Worm (Caenorhabditis elegans) whole organism, L1 larva: ENCODE data around the gene fbxb-114.

Source experiments
- C04F5.9 ChIP-seq: sonication (generic microtip); optimal IDR thresholded peaks from 2 replicates; lab custom pipeline; 2016; ENCODE audit warnings: missing genetic modification characterization, missing compliant biosample characterization
- C16A3.4 ChIP-seq: fragments of 150-350 bp; optimal IDR thresholded peaks from 2 replicates; lab custom pipeline; 2014; ENCODE audit warnings: missing biosample characterization, missing genetic modification characterization
- F16B12.6 ChIP-seq: fragments of 150-350 bp; optimal IDR thresholded peaks from 2 replicates; lab custom pipeline; 2014; ENCODE audit warnings: missing biosample characterization, missing genetic modification characterization
- aha-1 ChIP-seq: fragments of 150-350 bp; optimal IDR thresholded peaks from 2 replicates; lab custom pipeline; 2014; ENCODE audit warnings: missing biosample characterization, missing genetic modification characterization
- alr-1 ChIP-seq: fragments of 200-800 bp; sonication (Bioruptor generic); optimal IDR thresholded peaks from 2 replicates; lab custom pipeline; 2018; ENCODE audit warnings: borderline replicate concordance, mild to moderate bottlenecking, missing genetic modification characterization, missing compliant biosample characterization
- aly-2 ChIP-seq: fragments of 150-350 bp; optimal IDR thresholded peaks from 2 replicates; lab custom pipeline; 2014; ENCODE audit warnings: missing biosample characterization, missing genetic modification characterization
- ama-1 ChIP-seq: fragments of 150-350 bp; optimal IDR thresholded peaks from 2 replicates; lab custom pipeline; 2014
- ceh-63 ChIP-seq: fragments of 200-800 bp; sonication (Bioruptor generic); optimal IDR thresholded peaks from 2 replicates; lab custom pipeline; 2018; ENCODE audit warnings: mild to moderate bottlenecking, missing genetic modification characterization, missing compliant biosample characterization
- ceh-8 ChIP-seq: fragments of 200-800 bp; sonication (Bioruptor generic); optimal IDR thresholded peaks from 2 replicates; lab custom pipeline; 2018; ENCODE audit warnings: mild to moderate bottlenecking, missing genetic modification characterization, moderate library complexity, missing compliant biosample characterization
- ceh-82 ChIP-seq, 3 experiments: fragments of 150-350 bp in 1 of 3; sonication (generic microtip) in 2 of 3; optimal IDR thresholded peaks; 2 replicates each; lab custom pipeline; 2014 to 2017; ENCODE audit warnings: missing biosample characterization in 3 of 3, missing genetic modification characterization in 3 of 3
- dsc-1 ChIP-seq: sonication (generic microtip); optimal IDR thresholded peaks from 2 replicates; lab custom pipeline; 2016; ENCODE audit warnings: mild to moderate bottlenecking, missing genetic modification characterization, missing compliant biosample characterization
- efl-1 ChIP-seq, 4 experiments: fragments of 150-350 bp; optimal IDR thresholded peaks in 3 of 4; peaks in 1 of 4; 1 replicate in 1 of 4; 2 replicates in 3 of 4; lab custom pipeline; 2014; ENCODE audit warnings: missing biosample characterization in 2 of 4, missing genetic modification characterization in 2 of 4, missing genetic modification reagents in 2 of 4
- egl-13 ChIP-seq: sonication (generic microtip); optimal IDR thresholded peaks from 2 replicates; lab custom pipeline; 2016; ENCODE audit warnings: missing genotype, missing genetic modification reagents, missing genetic modification characterization, missing compliant biosample characterization
- egl-27 ChIP-seq, 2 experiments: fragments of 150-350 bp in 1 of 2; sonication (generic microtip); optimal IDR thresholded peaks; 3 replicates each; lab custom pipeline; 2017 to 2018; ENCODE audit warnings: missing biosample characterization in 2 of 2, missing genetic modification characterization in 2 of 2, missing genetic modification reagents in 2 of 2
- grh-1 ChIP-seq: fragments of 200-800 bp; sonication (Bioruptor generic); IDR thresholded peaks from 2 replicates; pipeline ENCODE4 v1.3.6; 2022; ENCODE audit warnings: missing genetic modification reagents, missing genetic modification characterization, missing compliant biosample characterization
- hlh-17 ChIP-seq: fragments of 200-800 bp; sonication (Bioruptor generic); optimal IDR thresholded peaks from 2 replicates; lab custom pipeline; 2018; ENCODE audit warnings: missing genetic modification characterization, mild to moderate bottlenecking, missing compliant biosample characterization, moderate library complexity, borderline replicate concordance
- jun-1 ChIP-seq: fragments of 150-350 bp; optimal IDR thresholded peaks from 2 replicates; lab custom pipeline; 2014; ENCODE audit warnings: missing biosample characterization, missing genetic modification reagents, missing genetic modification characterization
- lin-14 ChIP-seq: fragments of 200-800 bp; sonication (Bioruptor generic); optimal IDR thresholded peaks from 2 replicates; lab custom pipeline; 2018; ENCODE audit warnings: mild to moderate bottlenecking, missing genetic modification characterization, moderate library complexity, missing compliant biosample characterization
- lir-3 ChIP-seq: sonication (generic microtip); optimal IDR thresholded peaks from 2 replicates; lab custom pipeline; 2016; ENCODE audit warnings: mild to moderate bottlenecking, missing genetic modification characterization, moderate library complexity, missing compliant biosample characterization; ENCODE audit not compliant: poor library complexity
- lsy-2 ChIP-seq, 2 experiments: fragments of 150-350 bp; optimal IDR thresholded peaks; 2 replicates each; lab custom pipeline; 2014; ENCODE audit warnings: missing biosample characterization in 2 of 2, missing genetic modification characterization in 2 of 2
- mab-9 ChIP-seq: fragments of 200-800 bp; sonication (Bioruptor generic); IDR thresholded peaks from 2 replicates; pipeline ENCODE4 v1.3.6; 2022; ENCODE audit warnings: missing genetic modification reagents, missing genetic modification characterization, missing compliant biosample characterization
- mef-2 ChIP-seq: fragments of 150-350 bp; optimal IDR thresholded peaks from 2 replicates; lab custom pipeline; 2014; ENCODE audit warnings: missing biosample characterization, missing genetic modification characterization
- mep-1 ChIP-seq: fragments of 150-350 bp; optimal IDR thresholded peaks from 2 replicates; lab custom pipeline; 2014; ENCODE audit warnings: missing biosample characterization, missing genetic modification characterization
- nhr-237 ChIP-seq: fragments of 150-350 bp; optimal IDR thresholded peaks from 2 replicates; lab custom pipeline; 2014; ENCODE audit warnings: missing biosample characterization, missing genetic modification characterization
- nhr-47 ChIP-seq: sonication (generic microtip); optimal IDR thresholded peaks from 2 replicates; lab custom pipeline; 2016; ENCODE audit warnings: mild to moderate bottlenecking, missing genetic modification characterization, moderate library complexity, missing compliant biosample characterization
- nhr-77 ChIP-seq: fragments of 150-350 bp; optimal IDR thresholded peaks from 2 replicates; lab custom pipeline; 2014; ENCODE audit warnings: missing biosample characterization, missing genetic modification characterization
- nhr-84 ChIP-seq: sonication (generic microtip); optimal IDR thresholded peaks from 2 replicates; lab custom pipeline; 2017; ENCODE audit warnings: missing biosample characterization, missing genetic modification characterization
- nhr-85 ChIP-seq: sonication (generic microtip); peaks from one replicate; lab custom pipeline; 2016; ENCODE audit warnings: missing genetic modification characterization, inconsistent platforms, missing compliant biosample characterization
- nhr-90 ChIP-seq: sonication (generic microtip); optimal IDR thresholded peaks from 2 replicates; lab custom pipeline; 2016; ENCODE audit warnings: mild to moderate bottlenecking, missing genetic modification characterization, missing compliant biosample characterization; ENCODE audit not compliant: poor library complexity
- pag-3 ChIP-seq: sonication (generic microtip); optimal IDR thresholded peaks from 2 replicates; lab custom pipeline; 2017; ENCODE audit warnings: missing genetic modification characterization, mild to moderate bottlenecking, missing compliant biosample characterization, antibody characterized with exemption, borderline replicate concordance; ENCODE audit not compliant: insufficient read depth
- snu-23 ChIP-seq: sonication (generic microtip); optimal IDR thresholded peaks from 2 replicates; lab custom pipeline; 2016; ENCODE audit warnings: missing genetic modification characterization, missing compliant biosample characterization
- sox-4 ChIP-seq: sonication (generic microtip); optimal IDR thresholded peaks from 2 replicates; lab custom pipeline; 2016; ENCODE audit warnings: missing genetic modification characterization, missing compliant biosample characterization
- sptf-1 ChIP-seq: fragments of 150-350 bp; optimal IDR thresholded peaks from 2 replicates; lab custom pipeline; 2014; ENCODE audit warnings: missing biosample characterization, missing genetic modification characterization
- tbx-2 ChIP-seq: sonication (generic microtip); optimal IDR thresholded peaks from 2 replicates; lab custom pipeline; 2016; ENCODE audit warnings: missing genetic modification characterization, missing compliant biosample characterization
- unc-62 ChIP-seq: fragments of 150-350 bp; optimal IDR thresholded peaks from 2 replicates; lab custom pipeline; 2014; ENCODE audit warnings: missing biosample characterization, missing genetic modification reagents, missing genetic modification characterization
- unc-98 ChIP-seq: fragments of 200-800 bp; sonication (Bioruptor generic); IDR thresholded peaks from 2 replicates; pipeline ENCODE4 v1.3.6; 2022; ENCODE audit warnings: missing genetic modification characterization, missing compliant biosample characterization
- zip-4 ChIP-seq: fragments of 200-800 bp; sonication (Bioruptor generic); optimal IDR thresholded peaks from 2 replicates; lab custom pipeline; 2018; ENCODE audit warnings: mild to moderate bottlenecking, missing genetic modification characterization, moderate library complexity, missing compliant biosample characterization
- ztf-11 ChIP-seq, 2 experiments: sonication (generic microtip); optimal IDR thresholded peaks; 2 replicates each; lab custom pipeline; 2016 to 2017; ENCODE audit warnings: missing genetic modification characterization in 2 of 2, missing biosample characterization in 1 of 2, missing compliant biosample characterization in 1 of 2
- ztf-4 ChIP-seq: fragments of 150-350 bp; optimal IDR thresholded peaks from 2 replicates; lab custom pipeline; 2014; ENCODE audit warnings: missing biosample characterization, missing genetic modification characterization

The fbxb-114 gene

DNA sequence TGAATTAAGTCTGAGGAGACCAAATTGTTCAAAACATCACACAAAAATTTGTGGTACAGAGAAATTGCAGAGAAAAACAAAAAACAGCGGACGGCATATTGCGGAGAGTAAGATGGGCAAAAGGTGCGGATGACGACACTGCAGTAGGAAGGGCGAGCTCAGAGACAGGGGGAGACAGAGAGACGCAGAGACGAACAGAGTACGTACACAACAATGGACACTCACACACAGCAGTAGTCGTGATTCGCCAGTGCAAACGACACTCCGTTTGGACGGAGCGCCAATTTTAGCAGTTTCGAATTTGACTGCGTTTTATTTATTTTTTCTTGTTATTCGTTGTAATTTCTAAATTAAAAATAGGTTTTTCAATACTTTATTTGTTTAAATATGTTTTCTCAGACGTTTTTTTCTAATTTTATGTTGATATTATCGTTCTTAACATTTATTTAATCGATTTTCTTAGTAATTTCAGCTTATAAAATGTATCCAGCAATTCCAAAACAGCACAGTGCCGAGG, 49.1 kb upstream of the fbxb-114 start, which contains the start of gene T20F7.1 (continued):
- TF ChIP-seq ceh-82 (tag; optimal IDR thresholded peaks at IDR 0.05; lab: Kevin White, UChicago) (peak; percentile 37 to 80 (median 56)), ceh-63 (GFP tag; lab: Kevin White, UChicago) (no peak), nhr-77 (no peak), zip-4 (GFP tag; lab: Kevin White, UChicago) (no peak), dsc-1 (peak; percentile 53), hlh-17 (GFP tag; lab: Kevin White, UChicago) (no peak), ama-1 (lab: Kevin White, UChicago) (no peak), tbx-2 (tag; lab: Kevin White, UChicago) (peak; percentile 73), mep-1 (tag; lab: Kevin White, UChicago) (peak; percentile 53), efl-1 (optimal IDR thresholded peaks at IDR 0.05; lab: Kevin White, UChicago) (peak; percentile 50 to 61), efl-1 (GFP tag; optimal IDR thresholded peaks at IDR 0.05 in 1 of 2; lab: Kevin White, UChicago) (peak; percentile 30 to 94), ceh-8 (GFP tag; lab: Kevin White, UChicago) (no peak), jun-1 (tag; lab: Kevin White, UChicago) (peak; percentile 16), alr-1 (tag; lab: Kevin White, UChicago) (no peak), pag-3 (tag; lab: Kevin White, UChicago) (peak; percentile 74), lin-14 (GFP tag; lab: Kevin White, UChicago) (peak; percentile 91), egl-27 (tag; optimal IDR thresholded peaks at IDR 0.05; lab: Kevin White, UChicago) (peak in 1 of 2 experiments; percentile 24), unc-62 (GFP tag; lab: Kevin White, UChicago) (no peak), ztf-4 (tag; lab: Kevin White, UChicago) (peak; percentile 4), ztf-11 (tag; optimal IDR thresholded peaks at IDR 0.05; lab: Kevin White, UChicago) (peak in 1 of 2 experiments; percentile 21), sptf-1 (tag; lab: Kevin White, UChicago) (no peak), sox-4 (tag; lab: Kevin White, UChicago) (no peak), nhr-85 (peak; percentile 48), mab-9 (GFP tag; lab: Robert Waterston, UW) (no peak), mef-2 (tag; lab: Kevin White, UChicago) (no peak), C16A3.4 (peak; percentile 70), lsy-2 (tag; optimal IDR thresholded peaks at IDR 0.05; lab: Kevin White, UChicago) (peak; percentile 55 to 77), grh-1 (no peak), nhr-90 (tag; lab: Kevin White, UChicago) (peak; percentile 68), F16B12.6 (tag; lab: Kevin White, UChicago) (no peak), nhr-84 (no peak)
- TF ChIP-seq, all 84 proteins: peak for 40

DNA sequence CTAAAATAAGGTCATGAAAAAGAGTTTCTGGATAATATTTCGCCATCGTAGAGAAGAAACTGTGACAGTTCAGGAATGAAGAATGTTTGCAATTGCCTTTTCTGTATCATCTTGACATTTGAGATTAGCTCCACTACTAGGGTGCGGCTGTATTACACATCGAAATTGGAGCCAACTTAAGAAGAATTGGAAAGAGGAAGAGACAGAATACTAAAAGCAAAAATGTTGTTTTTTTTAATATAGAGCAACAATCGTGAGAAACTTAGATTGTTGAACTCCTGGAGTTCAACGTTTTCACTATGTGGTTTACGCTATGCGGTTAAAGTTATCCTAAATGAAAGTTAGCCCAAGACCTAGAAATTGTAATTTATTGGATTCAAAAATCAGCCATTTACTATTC, 41.2 kb upstream of the fbxb-114 start, which contains the start of gene acs-9:
acs-9 (minus strand) TSS at position 101 of the 400 bp plus-strand sequence.
- no peak for TF ChIP-seq C04F5.9 (tag; lab: Kevin White, UChicago)
- TF ChIP-seq sox-4 (tag; lab: Kevin White, UChicago) = no peak
- no peak for TF ChIP-seq nhr-237 (tag; lab: Kevin White, UChicago)
- TF ChIP-seq aly-2 (tag; lab: Kevin White, UChicago) = no peak
- no peak for TF ChIP-seq tbx-2 (tag; lab: Kevin White, UChicago)
- no peak for TF ChIP-seq unc-98
- TF ChIP-seq nhr-47 (tag; lab: Kevin White, UChicago) = no peak
- TF ChIP-seq snu-23 = no peak
- TF ChIP-seq alr-1 (tag; lab: Kevin White, UChicago) = no peak
- TF ChIP-seq egl-13 (tag; lab: Kevin White, UChicago) = no peak
- TF ChIP-seq aha-1 (tag; lab: Kevin White, UChicago) = no peak
- TF ChIP-seq efl-1 (optimal IDR thresholded peaks at IDR 0.05; lab: Kevin White, UChicago) = no peak
- no peak for TF ChIP-seq efl-1 (GFP tag; optimal IDR thresholded peaks at IDR 0.05 in 1 of 2; lab: Kevin White, UChicago)
- no peak for TF ChIP-seq lir-3 (tag; lab: Kevin White, UChicago)
